Fruit fly (Drosophila melanogaster): ENCODE results near the gene pcx.
A peak's percentile ranks its signal among the peaks of the same experiment; 100 is the strongest.

The pcx gene

DNA sequence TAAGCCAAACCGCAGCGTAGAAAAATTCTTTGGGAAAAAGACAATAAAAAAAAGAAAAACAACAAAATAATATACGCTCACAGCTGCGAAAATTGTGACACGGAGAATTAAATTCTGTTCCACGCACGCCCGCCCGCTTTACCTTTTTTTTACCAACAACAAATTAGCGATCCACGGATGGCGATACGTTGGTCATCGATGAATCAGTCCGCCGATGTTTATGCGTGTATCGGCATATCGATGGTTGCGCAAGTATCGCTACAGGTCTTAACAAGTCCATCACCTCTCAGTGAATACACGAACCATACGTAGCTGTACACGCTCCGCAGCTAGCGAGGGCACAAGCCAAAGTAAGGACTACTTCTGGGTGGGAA lies 45.4 kb downstream of the pcx start, which contains the start of gene CG2924 (continued):
- TF ChIP-seq CG9727 (GFP tag; optimal IDR thresholded peaks at IDR 0.05) (no peak), ranshi (GFP tag; IDR thresholded peaks at IDR 0.05) (peak; percentile 52; the same call in 1 of the 2 replicates), inv (GFP tag; IDR thresholded peaks at IDR 0.05; ENCODE audit: partially characterized antibody) (peak; percentile 100), CG2129 (GFP tag; IDR thresholded peaks at IDR 0.05; ENCODE audit: partially characterized antibody) (peak; percentile 96), fd96Cb (tag; optimal IDR thresholded peaks at IDR 0.05) (no peak), sd (tag; optimal IDR thresholded peaks at IDR 0.05) (no peak), B-H2 (GFP tag; optimal IDR thresholded peaks at IDR 0.05) (peak; percentile 69), Gsc (GFP tag; IDR thresholded peaks at IDR 0.05) (no peak), CG17802 (tag; optimal IDR thresholded peaks at IDR 0.05) (peak; percentile 20), pfk (GFP tag; optimal IDR thresholded peaks at IDR 0.05) (peak; percentile 29), CG9215 (GFP tag; IDR thresholded peaks at IDR 0.05) (no peak; the same call in 1 of the 2 replicates), NK7.1 (GFP tag; optimal IDR thresholded peaks at IDR 0.05) (no peak), shn (GFP tag; optimal IDR thresholded peaks at IDR 0.05) (peak; percentile 45), bcd (GFP tag; optimal IDR thresholded peaks at IDR 0.05) (peak; percentile 43), CG32767 (GFP tag; IDR thresholded peaks at IDR 0.05) (peak; percentile 53; the same call in 1 of the 2 replicates), NC2β (GFP tag; optimal IDR thresholded peaks at IDR 0.05) (peak; percentile 54), trh (GFP tag; optimal IDR thresholded peaks at IDR 0.05) (no peak), CG4707 (GFP tag; optimal IDR thresholded peaks at IDR 0.05) (no peak), dan (GFP tag; IDR thresholded peaks at IDR 0.05) (no peak), CG17385 (GFP tag; optimal IDR thresholded peaks at IDR 0.05) (no peak), CG7963 (GFP tag; IDR thresholded peaks at IDR 0.05; ENCODE audit: partially characterized antibody) (peak; percentile 99), CG3163 (GFP tag; optimal IDR thresholded peaks at IDR 0.05) (peak; percentile 54), CG17186 (GFP tag; optimal IDR thresholded peaks at IDR 0.05) (peak; percentile 98), CG6254 (GFP tag; optimal IDR thresholded peaks at IDR 0.05) (no peak), CG10431 (GFP tag; optimal IDR thresholded peaks at IDR 0.05) (no peak), CG3065 (GFP tag; optimal IDR thresholded peaks at IDR 0.05) (no peak), CG7839 (tag; optimal IDR thresholded peaks at IDR 0.05) (peak; percentile 16), sob (GFP tag; IDR thresholded peaks at IDR 0.05) (peak; percentile 81), Chrac-16 (GFP tag; optimal IDR thresholded peaks at IDR 0.05) (peak; percentile 52), vnd (GFP tag; IDR thresholded peaks at IDR 0.05; ENCODE audit: partially characterized antibody) (peak; percentile 98), HHEX (GFP tag; optimal IDR thresholded peaks at IDR 0.05) (no peak), CG2199 (GFP tag; IDR thresholded peaks at IDR 0.05) (0 out of 3 replicates have a peak, but pooled peaks have one; percentile 57), Lpt (GFP tag; optimal IDR thresholded peaks at IDR 0.05) (no peak), Ptx1 (GFP tag; IDR thresholded peaks at IDR 0.05) (peak; percentile 63), CG1647 (GFP tag; optimal IDR thresholded peaks at IDR 0.05) (peak; percentile 59), Sry-δ (GFP tag; optimal IDR thresholded peaks at IDR 0.05) (peak; percentile 100), crc (GFP tag; optimal IDR thresholded peaks at IDR 0.05) (peak; percentile 22), YL-1 (GFP tag; optimal IDR thresholded peaks at IDR 0.05) (peak; percentile 43), Adf1 (GFP tag; IDR thresholded peaks at IDR 0.05) (peak; percentile 62), bbx (GFP tag; IDR thresholded peaks at IDR 0.05; ENCODE audit: partially characterized antibody) (peak; percentile 100), CG2889 (GFP tag; IDR thresholded peaks at IDR 0.05) (no peak), E2f1 (GFP tag; IDR thresholded peaks at IDR 0.05) (no peak), CTCF (GFP tag; optimal IDR thresholded peaks at IDR 0.05) (peak; percentile 76), D19A (tag; optimal IDR thresholded peaks at IDR 0.05) (peak; percentile 26), CG12299 (tag; optimal IDR thresholded peaks at IDR 0.05) (peak; percentile 43), CG2678 (tag; optimal IDR thresholded peaks at IDR 0.05) (peak; percentile 19), CG10565 (GFP tag; optimal IDR thresholded peaks at IDR 0.05) (no peak), CG15073 (GFP tag; optimal IDR thresholded peaks at IDR 0.05) (no peak), Hey (tag; optimal IDR thresholded peaks at IDR 0.05) (no peak), Dbx (GFP tag; IDR thresholded peaks at IDR 0.05) (peak; percentile 91), pzg (GFP tag; optimal IDR thresholded peaks at IDR 0.05) (peak; percentile 100), Asciz (GFP tag; optimal IDR thresholded peaks at IDR 0.05) (peak; percentile 23)
